Worm (Caenorhabditis elegans): ENCODE data around the gene fbxa-77.

ce11 chrIII:1220012-1220411, 29.3 kb upstream of the fbxa-77 start:
- no peak for TF ChIP-seq fos-1 (tag; optimal IDR thresholded peaks at IDR 0.05)
- no peak for TF ChIP-seq unc-62 (GFP tag; optimal IDR thresholded peaks at IDR 0.05)
- no peak for TF ChIP-seq aly-2 (tag; optimal IDR thresholded peaks at IDR 0.05)
- no peak for TF ChIP-seq lin-15B (tag; optimal IDR thresholded peaks at IDR 0.05)
- no peak for TF ChIP-seq elt-3 (tag; optimal IDR thresholded peaks at IDR 0.05)
- TF ChIP-seq elt-1 (tag; optimal IDR thresholded peaks at IDR 0.05): no peak
- TF ChIP-seq nhr-12 (tag; optimal IDR thresholded peaks at IDR 0.05): no peak
- TF ChIP-seq nhr-11 (tag; optimal IDR thresholded peaks at IDR 0.05): no peak
- TF ChIP-seq nhr-25 (tag; optimal IDR thresholded peaks at IDR 0.05): no peak

Data from whole organism, L3 larva.